Worm (Caenorhabditis elegans): ENCODE measurements around the gene F54F12.2.

F54F12.2 gene

DNA sequence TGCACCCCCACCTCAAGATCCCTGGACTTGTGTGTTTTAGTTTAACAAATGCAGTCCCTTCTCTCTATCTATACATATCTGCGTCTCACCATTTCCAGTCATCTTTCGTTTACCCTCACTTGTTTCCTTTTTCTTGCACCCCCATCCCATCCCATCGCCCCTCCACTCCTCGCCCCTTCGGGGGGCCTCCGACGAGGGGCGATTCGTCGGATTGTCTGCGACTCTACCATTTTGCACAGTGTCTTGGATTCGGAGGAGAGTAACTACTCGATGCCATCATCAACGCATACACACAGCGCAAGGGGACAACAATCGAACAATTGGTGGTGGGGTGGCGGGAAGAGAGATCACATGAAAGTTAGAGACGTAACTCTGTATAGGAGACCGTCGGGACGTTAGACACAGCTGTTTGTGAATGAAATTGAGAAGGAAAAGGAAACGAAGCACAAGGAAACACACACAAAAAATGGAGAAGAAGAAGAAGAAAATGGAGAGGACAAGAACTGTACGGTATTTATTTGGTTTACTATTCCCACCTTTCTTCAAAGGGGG, 22.7 kb downstream of the F54F12.2 start (continued):
- TF ChIP-seq mep-1 (tag; optimal IDR thresholded peaks at IDR 0.05) (peak; percentile 99), lin-13 (GFP tag; optimal IDR thresholded peaks at IDR 0.05) (peak; percentile 77), nhr-28 (tag; optimal IDR thresholded peaks at IDR 0.05) (peak; percentile 71), mxl-2 (GFP tag; conservative IDR thresholded peaks at IDR 0.05) (0 out of 2 replicates have a peak, but pooled peaks have one; percentile 46), R02D3.7 (tag; optimal IDR thresholded peaks at IDR 0.05) (no peak), unc-130 (GFP tag; optimal IDR thresholded peaks at IDR 0.05) (no peak), F49E8.2 (tag; optimal IDR thresholded peaks at IDR 0.05; ENCODE audit: borderline replicate concordance) (no peak), tra-1 (GFP tag; IDR thresholded peaks at IDR 0.05) (peak; percentile 55), daf-19 (GFP tag; conservative IDR thresholded peaks at IDR 0.05) (no peak), mes-2 (tag; optimal IDR thresholded peaks at IDR 0.05; ENCODE audit: poor library complexity, severe bottlenecking) (peak; percentile 71), dmd-6 (GFP tag; IDR thresholded peaks at IDR 0.05) (peak; percentile 72), ceh-28 (tag; optimal IDR thresholded peaks at IDR 0.05) (peak; percentile 82), snpc-4 (tag; optimal IDR thresholded peaks at IDR 0.05) (peak; percentile 28)

- TF ChIP-seq Y5F2A.4 (GFP tag; optimal IDR thresholded peaks at IDR 0.05) (no peak), zip-11 (GFP tag; IDR thresholded peaks at IDR 0.05) (no peak), vab-7 (GFP tag; IDR thresholded peaks at IDR 0.05) (no peak), set-16 (GFP tag; IDR thresholded peaks at IDR 0.05) (no peak), spr-1 (tag; optimal IDR thresholded peaks at IDR 0.05) (no peak), saeg-2 (GFP tag; IDR thresholded peaks at IDR 0.05) (no peak)
These were observed 23.1 kb downstream of the F54F12.2 start for ce11 chrIII:13062989-13063388.

DNA sequence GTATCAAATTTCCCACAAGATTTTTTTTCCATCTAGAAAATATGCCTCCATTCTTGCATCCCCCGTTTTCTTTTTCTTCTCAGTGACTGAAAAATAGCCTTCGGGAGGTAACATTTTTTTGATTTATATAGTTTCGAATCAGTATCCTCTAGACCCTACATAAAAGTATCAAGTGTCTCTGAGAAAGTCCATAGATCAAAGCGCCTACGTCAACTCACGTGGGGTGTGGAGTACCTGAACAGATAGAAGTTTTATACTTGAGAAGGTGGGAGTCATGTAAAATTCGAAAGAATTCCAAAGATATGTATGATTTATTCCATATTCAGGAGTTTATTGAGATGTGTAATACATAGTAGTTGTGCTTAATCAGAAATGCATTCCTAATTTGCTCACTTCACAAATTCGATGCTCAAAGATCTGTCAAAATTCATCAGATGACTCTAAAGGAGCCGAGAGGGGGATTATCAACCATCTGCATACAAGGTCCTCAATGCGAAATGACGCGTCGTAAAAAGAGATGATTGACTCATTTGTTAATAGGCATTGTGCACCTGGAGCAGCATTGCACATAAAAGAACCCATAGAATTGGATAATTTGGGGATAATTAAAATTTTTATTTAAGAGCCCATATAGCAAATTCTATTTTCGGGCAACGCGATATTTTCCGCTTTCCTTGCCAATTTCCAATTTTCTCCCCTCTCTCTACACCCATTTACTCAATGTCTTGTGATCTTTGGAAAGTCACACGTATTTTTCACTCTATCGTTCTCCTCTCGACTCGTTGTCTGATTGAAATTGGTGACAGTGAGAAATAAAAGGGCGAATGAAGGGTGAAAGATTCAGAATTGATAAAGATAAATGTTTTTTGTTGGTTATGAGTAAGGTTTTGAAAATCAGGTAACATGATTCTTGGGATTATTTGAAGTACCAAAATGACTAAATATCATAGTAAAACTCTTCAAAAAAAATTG, 24.7 kb downstream of the F54F12.2 start:
- TF ChIP-seq ceh-82 (tag; optimal IDR thresholded peaks at IDR 0.05) = no peak
- TF ChIP-seq daf-8 (GFP tag; IDR thresholded peaks at IDR 0.05) = no peak
- TF ChIP-seq egl-43 (GFP tag; IDR thresholded peaks at IDR 0.05) = no peak
- TF ChIP-seq hlh-30 (tag; optimal IDR thresholded peaks at IDR 0.05; ENCODE audit: insufficient read depth) = peak; percentile 89
- TF ChIP-seq nhr-111 (GFP tag; optimal IDR thresholded peaks at IDR 0.05) = no peak
- no peak for TF ChIP-seq arid-1 (GFP tag; conservative IDR thresholded peaks at IDR 0.05)
- 0 out of 2 replicates have a peak, but pooled peaks have one; percentile 48 for TF ChIP-seq lin-1 (GFP tag; IDR thresholded peaks at IDR 0.05)
- no peak for TF ChIP-seq ceh-28 (tag; optimal IDR thresholded peaks at IDR 0.05)
- TF ChIP-seq nhr-102 (tag; optimal IDR thresholded peaks at IDR 0.05) = no peak
- TF ChIP-seq nhr-10 (tag; optimal IDR thresholded peaks at IDR 0.05) = no peak
- no peak for TF ChIP-seq Y5F2A.4 (GFP tag; optimal IDR thresholded peaks at IDR 0.05)
- no peak for TF ChIP-seq aly-2 (tag; optimal IDR thresholded peaks at IDR 0.05)
- TF ChIP-seq nhr-237 (tag; optimal IDR thresholded peaks at IDR 0.05) = no peak
- no peak for TF ChIP-seq madf-9 (GFP tag; conservative IDR thresholded peaks at IDR 0.05)
- TF ChIP-seq F49E8.2 (tag; optimal IDR thresholded peaks at IDR 0.05; ENCODE audit: borderline replicate concordance) = no peak
- TF ChIP-seq tra-1 (GFP tag; IDR thresholded peaks at IDR 0.05) = 0 out of 2 replicates have a peak, but pooled peaks have one; percentile 8
- no peak for TF ChIP-seq D1046.2 (GFP tag; IDR thresholded peaks at IDR 0.05)
- no peak for TF ChIP-seq ama-1 (optimal IDR thresholded peaks at IDR 0.05)
- TF ChIP-seq zag-1 (tag; optimal IDR thresholded peaks at IDR 0.05) = no peak
- no peak for TF ChIP-seq lin-15B (tag; optimal IDR thresholded peaks at IDR 0.05)
- no peak for TF ChIP-seq zip-11 (GFP tag; IDR thresholded peaks at IDR 0.05)
- no peak for TF ChIP-seq ceh-20 (GFP tag; IDR thresholded peaks at IDR 0.05)
- TF ChIP-seq egl-27 (tag; optimal IDR thresholded peaks at IDR 0.05) = no peak
- TF ChIP-seq dmd-6 (GFP tag; IDR thresholded peaks at IDR 0.05) = no peak
- TF ChIP-seq gei-8 (GFP tag; optimal IDR thresholded peaks at IDR 0.05) = no peak
- no peak for TF ChIP-seq sdz-12 (GFP tag; optimal IDR thresholded peaks at IDR 0.05)
- no peak for TF ChIP-seq rbr-2 (tag; optimal IDR thresholded peaks at IDR 0.05)
- no peak for TF ChIP-seq ztf-7 (tag; optimal IDR thresholded peaks at IDR 0.05)
- TF ChIP-seq jun-1 (tag; optimal IDR thresholded peaks at IDR 0.05) = no peak
- TF ChIP-seq nhr-41 (GFP tag; IDR thresholded peaks at IDR 0.05) = no peak
- TF ChIP-seq mes-2 (tag; optimal IDR thresholded peaks at IDR 0.05; ENCODE audit: poor library complexity, severe bottlenecking) = no peak
- TF ChIP-seq pqm-1 (tag; optimal IDR thresholded peaks at IDR 0.05) = no peak
- peak; percentile 11 for TF ChIP-seq nhr-28 (tag; optimal IDR thresholded peaks at IDR 0.05)
- no peak for TF ChIP-seq hlh-11 (tag; optimal IDR thresholded peaks at IDR 0.05)
